Worm (Caenorhabditis elegans) whole organism, L3 larva: ENCODE results near the gene gpd-3.
A peak's percentile ranks its signal among the peaks of the same experiment; 100 is the strongest.

Experiments used
- R02D3.7 ChIP-seq: fragments of 150-350 bp; optimal IDR thresholded peaks from 2 replicates; lab custom pipeline; 2014; ENCODE audit warnings: missing biosample characterization, missing genetic modification characterization
- aly-2 ChIP-seq: fragments of 150-350 bp; optimal IDR thresholded peaks from 2 replicates; lab custom pipeline; 2014; ENCODE audit warnings: missing biosample characterization, missing genetic modification characterization
- ama-1 ChIP-seq: fragments of 150-350 bp; optimal IDR thresholded peaks from 2 replicates; lab custom pipeline; 2018
- ceh-28 ChIP-seq: fragments of 150-350 bp; optimal IDR thresholded peaks from 2 replicates; lab custom pipeline; 2014; ENCODE audit warnings: missing biosample characterization, missing genetic modification reagents, missing genetic modification characterization
- ceh-82 ChIP-seq: fragments of 150-350 bp; optimal IDR thresholded peaks from 2 replicates; lab custom pipeline; 2014; ENCODE audit warnings: missing biosample characterization, missing genetic modification characterization
- ceh-9 ChIP-seq: sonication (generic microtip); optimal IDR thresholded peaks from 2 replicates; lab custom pipeline; 2018; ENCODE audit warnings: missing biosample characterization, missing genetic modification characterization
- egl-5 ChIP-seq: fragments of 150-350 bp; optimal IDR thresholded peaks from 2 replicates; lab custom pipeline; 2017; ENCODE audit warnings: missing biosample characterization, missing genetic modification reagents, missing genetic modification characterization, inconsistent platforms
- elt-1 ChIP-seq: fragments of 150-350 bp; optimal IDR thresholded peaks from 2 replicates; lab custom pipeline; 2014; ENCODE audit warnings: missing biosample characterization, missing genetic modification characterization
- elt-2 ChIP-seq: sonication (generic microtip); optimal IDR thresholded peaks from 2 replicates; lab custom pipeline; 2016; ENCODE audit warnings: missing genetic modification reagents, mild to moderate bottlenecking, missing genetic modification characterization, missing compliant biosample characterization
- elt-3 ChIP-seq, 3 experiments: fragments of 150-350 bp in 1 of 3; sonication (generic microtip) in 2 of 3; optimal IDR thresholded peaks; 2 replicates in 2 of 3; 4 replicates in 1 of 3; lab custom pipeline; 2014 to 2017; ENCODE audit warnings: missing biosample characterization in 3 of 3, missing genetic modification characterization in 3 of 3
- fkh-10 ChIP-seq: sonication (generic microtip); optimal IDR thresholded peaks from 2 replicates; lab custom pipeline; 2017; ENCODE audit warnings: missing biosample characterization, missing genetic modification reagents, missing genetic modification characterization
- fkh-2 ChIP-seq: fragments of 150-350 bp; optimal IDR thresholded peaks from 2 replicates; lab custom pipeline; 2014; ENCODE audit warnings: missing biosample characterization, missing genetic modification reagents, missing genetic modification characterization
- hmg-11 ChIP-seq: sonication (generic microtip); optimal IDR thresholded peaks from 2 replicates; lab custom pipeline; 2016; ENCODE audit warnings: missing genetic modification characterization, missing compliant biosample characterization
- jun-1 ChIP-seq: fragments of 150-350 bp; optimal IDR thresholded peaks from 2 replicates; lab custom pipeline; 2014; ENCODE audit warnings: missing biosample characterization, missing genetic modification reagents, missing genetic modification characterization
- lin-39 ChIP-seq: fragments of 150-350 bp; optimal IDR thresholded peaks from 2 replicates; lab custom pipeline; 2018; ENCODE audit warnings: missing biosample characterization, missing genetic modification reagents, missing genetic modification characterization
- lsy-12 ChIP-seq: sonication (generic microtip); optimal IDR thresholded peaks from 2 replicates; lab custom pipeline; 2016; ENCODE audit warnings: mild to moderate bottlenecking, missing genetic modification characterization, missing compliant biosample characterization
- mdl-1 ChIP-seq: fragments of 150-350 bp; optimal IDR thresholded peaks from 2 replicates; lab custom pipeline; 2014; ENCODE audit warnings: missing biosample characterization, missing genetic modification characterization
- mml-1 ChIP-seq: fragments of 150-350 bp; sonication (generic microtip); optimal IDR thresholded peaks from 3 replicates; lab custom pipeline; 2014; ENCODE audit warnings: missing biosample characterization, missing genetic modification characterization
- nfya-1 ChIP-seq: sonication (generic microtip); optimal IDR thresholded peaks from 2 replicates; lab custom pipeline; 2017; ENCODE audit warnings: missing genetic modification characterization, mild to moderate bottlenecking, missing compliant biosample characterization, antibody characterized with exemption, moderate library complexity; ENCODE audit not compliant: insufficient read depth
- nhr-11 ChIP-seq: fragments of 150-350 bp; optimal IDR thresholded peaks from 2 replicates; lab custom pipeline; 2014; ENCODE audit warnings: missing biosample characterization, missing genetic modification characterization
- nhr-12 ChIP-seq: fragments of 150-350 bp; optimal IDR thresholded peaks from 2 replicates; lab custom pipeline; 2014; ENCODE audit warnings: missing biosample characterization, missing genetic modification characterization
- nhr-23 ChIP-seq: fragments of 150-350 bp; optimal IDR thresholded peaks from 2 replicates; lab custom pipeline; 2014; ENCODE audit warnings: missing biosample characterization, missing genetic modification reagents, missing genetic modification characterization
- nhr-237 ChIP-seq: fragments of 150-350 bp; optimal IDR thresholded peaks from 2 replicates; lab custom pipeline; 2014; ENCODE audit warnings: missing biosample characterization, missing genetic modification characterization
- nhr-25 ChIP-seq: sonication (generic microtip); optimal IDR thresholded peaks from 2 replicates; lab custom pipeline; 2017; ENCODE audit warnings: missing biosample characterization, missing genetic modification characterization
- nhr-28 ChIP-seq: fragments of 150-350 bp; optimal IDR thresholded peaks from 2 replicates; lab custom pipeline; 2014; ENCODE audit warnings: missing biosample characterization, missing genetic modification characterization
- nhr-43 ChIP-seq: sonication (generic microtip); optimal IDR thresholded peaks from 2 replicates; lab custom pipeline; 2016; ENCODE audit warnings: mild to moderate bottlenecking, missing genetic modification characterization, missing compliant biosample characterization; ENCODE audit not compliant: poor library complexity, severe bottlenecking
- nhr-67 ChIP-seq: fragments of 150-350 bp; optimal IDR thresholded peaks from 2 replicates; lab custom pipeline; 2014; ENCODE audit warnings: missing biosample characterization, missing genetic modification characterization
- nhr-76 ChIP-seq: fragments of 150-350 bp; sonication (generic microtip); optimal IDR thresholded peaks from 5 replicates; lab custom pipeline; 2014; ENCODE audit warnings: missing biosample characterization, missing genetic modification characterization
- nhr-77 ChIP-seq: fragments of 150-350 bp; optimal IDR thresholded peaks from 2 replicates; lab custom pipeline; 2014; ENCODE audit warnings: missing biosample characterization, missing genetic modification characterization
- pha-4 ChIP-seq: fragments of 150-350 bp; optimal IDR thresholded peaks from 2 replicates; lab custom pipeline; 2014; ENCODE audit warnings: missing biosample characterization, missing genetic modification reagents, missing genetic modification characterization
- pqm-1 ChIP-seq: fragments of 150-350 bp; optimal IDR thresholded peaks from 2 replicates; lab custom pipeline; 2017; ENCODE audit warnings: missing biosample characterization, missing genetic modification characterization, inconsistent platforms
- snpc-4 ChIP-seq: fragments of 150-350 bp; optimal IDR thresholded peaks from 2 replicates; lab custom pipeline; 2014; ENCODE audit warnings: missing biosample characterization, missing genetic modification characterization
- tbx-2 ChIP-seq: sonication (generic microtip); optimal IDR thresholded peaks from 2 replicates; lab custom pipeline; 2016; ENCODE audit warnings: mild to moderate bottlenecking, missing genetic modification characterization, missing compliant biosample characterization
- unc-39 ChIP-seq: sonication (generic microtip); optimal IDR thresholded peaks from 4 replicates; lab custom pipeline; 2017; ENCODE audit warnings: missing biosample characterization, missing genetic modification characterization
- unc-62 ChIP-seq: fragments of 150-350 bp; sonication (generic microtip); optimal IDR thresholded peaks from 4 replicates; lab custom pipeline; 2014; ENCODE audit warnings: missing biosample characterization, missing genetic modification reagents, missing genetic modification characterization
- zag-1 ChIP-seq: fragments of 150-350 bp; optimal IDR thresholded peaks from 2 replicates; lab custom pipeline; 2014; ENCODE audit warnings: missing biosample characterization, missing genetic modification characterization
- ztf-11 ChIP-seq: fragments of 150-350 bp; optimal IDR thresholded peaks from 2 replicates; lab custom pipeline; 2014; ENCODE audit warnings: missing biosample characterization, missing genetic modification characterization
- ztf-4 ChIP-seq: fragments of 150-350 bp; optimal IDR thresholded peaks from 2 replicates; lab custom pipeline; 2014; ENCODE audit warnings: missing biosample characterization, missing genetic modification characterization

Gene gpd-3

ce11 chrX:3117204-3117603 lies 4.1 kb upstream of the gpd-3 start (continued):
- TF ChIP-seq zag-1 = no peak
- peak; percentile 37 for TF ChIP-seq pha-4 (tag; lab: Kevin White, UChicago)
- TF ChIP-seq nhr-77 (tag; lab: Kevin White, UChicago) = no peak
- TF ChIP-seq hmg-11 (tag; lab: Kevin White, UChicago) = no peak
- TF ChIP-seq ceh-82 (tag; lab: Kevin White, UChicago) = no peak
- TF ChIP-seq ztf-4 (tag; lab: Kevin White, UChicago) = no peak
- no peak for TF ChIP-seq ama-1 (lab: Kevin White, UChicago)
- no peak for TF ChIP-seq nhr-28 (tag; lab: Kevin White, UChicago)

- no peak for TF ChIP-seq ztf-11 (tag; lab: Kevin White, UChicago)
- TF ChIP-seq fkh-2 (tag; lab: Kevin White, UChicago) = no peak
- TF ChIP-seq ceh-9 (tag; lab: Kevin White, UChicago) = no peak
- TF ChIP-seq nfya-1 (tag; lab: Kevin White, UChicago) = peak; percentile 71
- no peak for TF ChIP-seq aly-2 (tag; lab: Kevin White, UChicago)
- no peak for TF ChIP-seq nhr-67 (tag; lab: Kevin White, UChicago)
- peak; percentile 52 for TF ChIP-seq fkh-10 (GFP tag; lab: Kevin White, UChicago)
- peak; percentile 25 for TF ChIP-seq elt-2
- no peak for TF ChIP-seq mdl-1
- no peak for TF ChIP-seq jun-1
- TF ChIP-seq tbx-2 (tag; lab: Kevin White, UChicago) = peak; percentile 31
- TF ChIP-seq zag-1 = peak; percentile 43
- TF ChIP-seq hmg-11 (tag; lab: Kevin White, UChicago) = peak; percentile 68
- TF ChIP-seq nhr-43 (tag; lab: Kevin White, UChicago) = no peak
- TF ChIP-seq R02D3.7 (tag; lab: Kevin White, UChicago) = no peak
- TF ChIP-seq elt-3 (tag; optimal IDR thresholded peaks at IDR 0.05; lab: Kevin White, UChicago) = peak in 1 of 3 experiments; percentile 22
- peak; percentile 90 for TF ChIP-seq egl-5
- no peak for TF ChIP-seq pqm-1 (tag; lab: Kevin White, UChicago)
- TF ChIP-seq ama-1 (lab: Kevin White, UChicago) = peak; percentile 94
- TF ChIP-seq nhr-12 (tag; lab: Kevin White, UChicago) = no peak
- peak; percentile 87 for TF ChIP-seq lin-39 (tag; lab: Kevin White, UChicago)
- no peak for TF ChIP-seq mml-1 (tag; lab: Kevin White, UChicago)
Measured at ce11 chrX:3116033-3116876, 3.1 kb upstream of the gpd-3 start, which contains the start of gene mai-1. Gene mai-1, minus strand, starts transcription at chrX:3116589.

- no peak for TF ChIP-seq ztf-4 (tag; lab: Kevin White, UChicago)
- no peak for TF ChIP-seq elt-1 (tag; lab: Kevin White, UChicago)
- peak; percentile 0 for TF ChIP-seq lin-39 (tag; lab: Kevin White, UChicago)
- peak; percentile 63 for TF ChIP-seq elt-2
- TF ChIP-seq unc-62 = peak; percentile 56
- peak; percentile 61 for TF ChIP-seq nhr-23 (tag; lab: Kevin White, UChicago)
- TF ChIP-seq unc-39 (tag; lab: Kevin White, UChicago) = no peak
- no peak for TF ChIP-seq ceh-9 (tag; lab: Kevin White, UChicago)
- no peak for TF ChIP-seq R02D3.7 (tag; lab: Kevin White, UChicago)
- peak; percentile 55 for TF ChIP-seq ceh-28
- no peak for TF ChIP-seq nhr-237 (tag; lab: Kevin White, UChicago)
- no peak for TF ChIP-seq lsy-12 (tag; lab: Kevin White, UChicago)
- TF ChIP-seq ama-1 (lab: Kevin White, UChicago) = peak; percentile 91
- peak; percentile 21 for TF ChIP-seq nfya-1 (tag; lab: Kevin White, UChicago)
- TF ChIP-seq fkh-10 (GFP tag; lab: Kevin White, UChicago) = no peak
- TF ChIP-seq ztf-11 (tag; lab: Kevin White, UChicago) = no peak
- no peak for TF ChIP-seq nhr-76 (tag; lab: Kevin White, UChicago)
- peak; percentile 62 for TF ChIP-seq nhr-25 (tag; lab: Kevin White, UChicago)
- TF ChIP-seq elt-3 (tag; optimal IDR thresholded peaks at IDR 0.05; lab: Kevin White, UChicago) = peak in 1 of 3 experiments; percentile 64
- peak; percentile 67 for TF ChIP-seq pqm-1 (tag; lab: Kevin White, UChicago)
- TF ChIP-seq nhr-77 (tag; lab: Kevin White, UChicago) = no peak
- TF ChIP-seq fkh-2 (tag; lab: Kevin White, UChicago) = no peak
- no peak for TF ChIP-seq snpc-4 (tag; lab: Kevin White, UChicago)
- peak; percentile 15 for TF ChIP-seq jun-1
- TF ChIP-seq nhr-11 (tag; lab: Kevin White, UChicago) = peak; percentile 30
- peak; percentile 74 for TF ChIP-seq nhr-43 (tag; lab: Kevin White, UChicago)
- peak; percentile 91 for TF ChIP-seq pha-4 (tag; lab: Kevin White, UChicago)
- no peak for TF ChIP-seq nhr-67 (tag; lab: Kevin White, UChicago)
Measured at ce11 chrX:3115134-3116032, 2.2 kb upstream of the gpd-3 start.
